Fruit fly (Drosophila melanogaster) whole organism, pupa: ENCODE results near the gene CG13921.
A peak's percentile ranks its signal among the peaks of the same experiment; 100 is the strongest.

Source experiments
- CG10348 ChIP-seq: fragments of 200-800 bp; sonication (Bioruptor generic); IDR thresholded peaks from 2 replicates; pipeline ENCODE4 v1.3.6; 2022; ENCODE audit warnings: missing biosample characterization, missing genetic modification characterization
- CG14655 ChIP-seq: fragments of 200-800 bp; sonication (Bioruptor generic); optimal IDR thresholded peaks from 3 replicates; lab custom pipeline; 2017; ENCODE audit warnings: mild to moderate bottlenecking, missing biosample characterization, missing genetic modification reagents, missing genetic modification characterization
- CG34367 ChIP-seq: fragments of 200-800 bp; sonication (Bioruptor generic); optimal IDR thresholded peaks from 2 replicates; lab custom pipeline; 2018; ENCODE audit warnings: missing biosample characterization, mild to moderate bottlenecking, missing genetic modification characterization
- CG8159 ChIP-seq: fragments of 200-800 bp; sonication (Bioruptor generic); optimal IDR thresholded peaks from 3 replicates; lab custom pipeline; 2018; ENCODE audit warnings: missing biosample characterization, mild to moderate bottlenecking, missing genetic modification characterization, moderate library complexity
- CG9948 ChIP-seq: fragments of 200-800 bp; sonication (Bioruptor generic); optimal IDR thresholded peaks from 2 replicates; lab custom pipeline; 2018; ENCODE audit warnings: missing biosample characterization, mild to moderate bottlenecking, missing genetic modification characterization, moderate library complexity
- EcR ChIP-seq: fragments of 200-800 bp; sonication (Bioruptor generic); optimal IDR thresholded peaks from 3 replicates; lab custom pipeline; 2019; ENCODE audit warnings: missing biosample characterization, missing genetic modification characterization, mild to moderate bottlenecking, moderate library complexity, missing genetic modification reagents
- Ets98B ChIP-seq: fragments of 200-800 bp; sonication (Bioruptor generic); IDR thresholded peaks from 2 replicates; pipeline ENCODE4 v1.3.6; 2022; ENCODE audit warnings: missing biosample characterization, missing genetic modification characterization
- Pif1A ChIP-seq: fragments of 200-800 bp; sonication (Bioruptor generic); optimal IDR thresholded peaks from 3 replicates; lab custom pipeline; 2016; ENCODE audit warnings: missing biosample characterization, missing genetic modification characterization

dm6 chr3L:1794164-1794942 lies 47.6 kb downstream of the CG13921 start:
- peak; percentile 64 for TF ChIP-seq EcR (GFP tag; lab: Kevin White, UChicago)
- TF ChIP-seq Pif1A (GFP tag; lab: Kevin White, UChicago): no peak
- no peak for TF ChIP-seq CG9948 (tag; lab: Kevin White, UChicago)
- no peak for TF ChIP-seq CG34367 (tag; lab: Kevin White, UChicago)
- no peak for TF ChIP-seq CG10348 (GFP tag; lab: Robert Waterston, UW)
- TF ChIP-seq CG8159 (tag; lab: Kevin White, UChicago): no peak
- TF ChIP-seq CG14655 (GFP tag; lab: Kevin White, UChicago): no peak
- no peak; the same call in 1 of the 2 replicates for TF ChIP-seq Ets98B
